Fruit fly (Drosophila melanogaster) whole organism, prepupa: ENCODE results near the gene Or22b.

Experiments
- Blimp-1 ChIP-seq: fragments of 200-800 bp; sonication (Bioruptor generic); optimal IDR thresholded peaks from 3 replicates; lab custom pipeline; 2017; ENCODE audit warnings: missing biosample characterization, missing genetic modification characterization, mild to moderate bottlenecking, moderate library complexity, missing genetic modification reagents
- CG10631 ChIP-seq: fragments of 200-800 bp; sonication (Bioruptor generic); optimal IDR thresholded peaks from 2 replicates; lab custom pipeline; 2016; ENCODE audit warnings: missing biosample characterization, missing genetic modification characterization
- CG10669 ChIP-seq: fragments of 200-800 bp; sonication (Bioruptor generic); optimal IDR thresholded peaks from 3 replicates; lab custom pipeline; 2018; ENCODE audit warnings: missing biosample characterization, mild to moderate bottlenecking, missing genetic modification characterization, moderate library complexity
- CG11762 ChIP-seq: fragments of 200-800 bp; sonication (Bioruptor generic); optimal IDR thresholded peaks from 3 replicates; lab custom pipeline; 2016; ENCODE audit warnings: missing biosample characterization, missing genetic modification characterization; ENCODE audit not compliant: insufficient read depth
- CG11902 ChIP-seq: fragments of 200-800 bp; sonication (Bioruptor generic); optimal IDR thresholded peaks from 3 replicates; lab custom pipeline; 2016; ENCODE audit warnings: missing biosample characterization, missing genetic modification characterization
- CG15336 ChIP-seq: fragments of 200-800 bp; sonication (Bioruptor generic); IDR thresholded peaks from 2 replicates; pipeline ENCODE4 v1.3.6; 2022; ENCODE audit warnings: missing biosample characterization, missing genetic modification characterization
- CG16779 ChIP-seq: fragments of 200-800 bp; sonication (Bioruptor generic); optimal IDR thresholded peaks from 3 replicates; lab custom pipeline; 2017; ENCODE audit warnings: missing biosample characterization, mild to moderate bottlenecking, missing genetic modification characterization
- CG3032 ChIP-seq: fragments of 200-800 bp; optimal IDR thresholded peaks from 2 replicates; lab custom pipeline; 2019; ENCODE audit warnings: missing biosample characterization, mild to moderate bottlenecking, missing genetic modification characterization, moderate library complexity
- CG31627 ChIP-seq: fragments of 200-800 bp; sonication (Bioruptor generic); optimal IDR thresholded peaks from 3 replicates; lab custom pipeline; 2016; ENCODE audit warnings: missing biosample characterization, missing genetic modification characterization
- CG32006 ChIP-seq: fragments of 200-800 bp; sonication (Bioruptor generic); optimal IDR thresholded peaks from 3 replicates; lab custom pipeline; 2017; ENCODE audit warnings: missing biosample characterization, mild to moderate bottlenecking, missing genetic modification characterization
- CG34406 ChIP-seq: fragments of 200-800 bp; sonication (Bioruptor generic); optimal IDR thresholded peaks from 3 replicates; lab custom pipeline; 2016; ENCODE audit warnings: missing biosample characterization, missing genetic modification characterization
- CG3919 ChIP-seq: fragments of 200-800 bp; sonication (Bioruptor generic); optimal IDR thresholded peaks from 3 replicates; lab custom pipeline; 2016; ENCODE audit warnings: missing biosample characterization, missing genetic modification characterization
- CG4318 ChIP-seq: fragments of 200-800 bp; sonication (Bioruptor generic); optimal IDR thresholded peaks from 3 replicates; lab custom pipeline; 2017; ENCODE audit warnings: missing biosample characterization, mild to moderate bottlenecking, missing genetic modification characterization
- CG6163 ChIP-seq: fragments of 200-800 bp; sonication (Bioruptor generic); IDR thresholded peaks from 3 replicates; pipeline ENCODE4 v1.3.6; 2022; ENCODE audit warnings: missing biosample characterization, missing genetic modification characterization
- CG6276 ChIP-seq: fragments of 200-800 bp; sonication (Bioruptor generic); optimal IDR thresholded peaks from 2 replicates; lab custom pipeline; 2017; ENCODE audit warnings: missing biosample characterization, mild to moderate bottlenecking, missing genetic modification characterization
- CG6792 ChIP-seq: fragments of 200-800 bp; sonication (Bioruptor generic); optimal IDR thresholded peaks from 3 replicates; lab custom pipeline; 2016; ENCODE audit warnings: missing biosample characterization, missing genetic modification characterization
- CG6808 ChIP-seq: fragments of 200-800 bp; sonication (Bioruptor generic); optimal IDR thresholded peaks from 3 replicates; lab custom pipeline; 2017; ENCODE audit warnings: missing biosample characterization, missing genetic modification characterization, mild to moderate bottlenecking, moderate library complexity, missing genetic modification reagents
- CG6854 ChIP-seq: fragments of 200-800 bp; sonication (Bioruptor generic); optimal IDR thresholded peaks from 2 replicates; lab custom pipeline; 2017; ENCODE audit warnings: missing biosample characterization, mild to moderate bottlenecking, missing genetic modification characterization
- CG7368 ChIP-seq: fragments of 200-800 bp; sonication (Bioruptor generic); optimal IDR thresholded peaks from 3 replicates; lab custom pipeline; 2016; ENCODE audit warnings: missing biosample characterization, missing genetic modification characterization
- CG8119 ChIP-seq: fragments of 200-800 bp; sonication (Bioruptor generic); IDR thresholded peaks from 3 replicates; pipeline ENCODE4 v1.3.6; 2022; ENCODE audit warnings: missing biosample characterization, missing genetic modification characterization
- CG8319 ChIP-seq: fragments of 200-800 bp; sonication (Bioruptor generic); optimal IDR thresholded peaks from 3 replicates; lab custom pipeline; 2016; ENCODE audit warnings: missing biosample characterization, missing genetic modification characterization
- CG8632 ChIP-seq: fragments of 200-800 bp; sonication (Bioruptor generic); optimal IDR thresholded peaks from 3 replicates; lab custom pipeline; 2016; ENCODE audit warnings: missing biosample characterization, missing genetic modification characterization
- CG9139 ChIP-seq: fragments of 200-800 bp; sonication (Bioruptor generic); optimal IDR thresholded peaks from 3 replicates; lab custom pipeline; 2017; ENCODE audit warnings: missing biosample characterization, mild to moderate bottlenecking, missing genetic modification characterization
- Eip75B ChIP-seq: fragments of 200-800 bp; sonication (Bioruptor generic); optimal IDR thresholded peaks from 3 replicates; lab custom pipeline; 2016; ENCODE audit warnings: missing biosample characterization, missing genetic modification characterization
- Eip78C ChIP-seq: fragments of 200-800 bp; sonication (Bioruptor generic); peaks from one replicate; lab custom pipeline; 2016; ENCODE audit warnings: missing biosample characterization, missing genetic modification characterization
- Eip93F ChIP-seq: fragments of 200-800 bp; sonication (Bioruptor generic); optimal IDR thresholded peaks from 2 replicates; lab custom pipeline; 2016; ENCODE audit warnings: missing biosample characterization, mild to moderate bottlenecking, missing genetic modification characterization
- Ets21C ChIP-seq: fragments of 200-800 bp; sonication (Bioruptor generic); optimal IDR thresholded peaks from 3 replicates; lab custom pipeline; 2016; ENCODE audit warnings: missing biosample characterization, missing genetic modification characterization
- Ets96B ChIP-seq: fragments of 200-800 bp; optimal IDR thresholded peaks from 2 replicates; lab custom pipeline; 2019; ENCODE audit warnings: missing biosample characterization, mild to moderate bottlenecking, missing genetic modification characterization, moderate library complexity
- Gug ChIP-seq: fragments of 200-800 bp; sonication (Bioruptor generic); IDR thresholded peaks from 2 replicates; pipeline ENCODE4 v1.3.6; 2022; ENCODE audit warnings: missing biosample characterization, missing genetic modification characterization
- Hr38 ChIP-seq: sonication (Bioruptor generic); optimal IDR thresholded peaks from 2 replicates; lab custom pipeline; 2016; ENCODE audit warnings: missing biosample characterization, missing genetic modification characterization
- Hr39 ChIP-seq: fragments of 200-800 bp; sonication (Bioruptor generic); optimal IDR thresholded peaks from 2 replicates; lab custom pipeline; 2016; ENCODE audit warnings: missing biosample characterization, missing genetic modification characterization
- Lpt ChIP-seq: fragments of 200-800 bp; sonication (Bioruptor generic); optimal IDR thresholded peaks from 3 replicates; lab custom pipeline; 2016; ENCODE audit warnings: missing biosample characterization, missing genetic modification characterization
- OdsH ChIP-seq: fragments of 200-800 bp; sonication (Bioruptor generic); optimal IDR thresholded peaks from 3 replicates; lab custom pipeline; 2016; ENCODE audit warnings: missing biosample characterization, missing genetic modification characterization
- Smox ChIP-seq: fragments of 200-800 bp; sonication (Bioruptor generic); optimal IDR thresholded peaks from 3 replicates; lab custom pipeline; 2016; ENCODE audit warnings: missing biosample characterization, missing genetic modification characterization
- Sox102F ChIP-seq: fragments of 200-800 bp; sonication (Bioruptor generic); optimal IDR thresholded peaks from 2 replicates; lab custom pipeline; 2016; ENCODE audit warnings: missing biosample characterization, mild to moderate bottlenecking, missing genetic modification characterization
- Sox14 ChIP-seq: fragments of 200-800 bp; sonication (Bioruptor generic); optimal IDR thresholded peaks from 3 replicates; lab custom pipeline; 2016; ENCODE audit warnings: missing biosample characterization, missing genetic modification characterization
- Sox15 ChIP-seq: fragments of 200-800 bp; sonication (Bioruptor generic); optimal IDR thresholded peaks from 3 replicates; lab custom pipeline; 2016; ENCODE audit warnings: missing biosample characterization, missing genetic modification characterization
- achi ChIP-seq: fragments of 200-800 bp; sonication (Bioruptor generic); optimal IDR thresholded peaks from 3 replicates; lab custom pipeline; 2016; ENCODE audit warnings: missing biosample characterization, missing genetic modification characterization
- acj6 ChIP-seq: fragments of 200-800 bp; sonication (Bioruptor generic); optimal IDR thresholded peaks from 3 replicates; lab custom pipeline; 2016; ENCODE audit warnings: missing biosample characterization, missing genetic modification characterization
- dsx ChIP-seq: fragments of 200-800 bp; optimal IDR thresholded peaks from 3 replicates; lab custom pipeline; 2019; ENCODE audit warnings: missing biosample characterization, mild to moderate bottlenecking, missing genetic modification characterization, moderate library complexity; ENCODE audit not compliant: poor library complexity, severe bottlenecking
- eg ChIP-seq: fragments of 200-800 bp; sonication (Bioruptor generic); IDR thresholded peaks from 3 replicates; pipeline ENCODE4 v1.3.6; 2022; ENCODE audit warnings: missing biosample characterization, missing genetic modification characterization
- fd59A ChIP-seq: fragments of 200-800 bp; sonication (Bioruptor generic); optimal IDR thresholded peaks from 2 replicates; lab custom pipeline; 2017; ENCODE audit warnings: missing biosample characterization, mild to moderate bottlenecking, missing genetic modification characterization, missing genetic modification reagents
- fd85E ChIP-seq: fragments of 200-800 bp; sonication (Bioruptor generic); optimal IDR thresholded peaks from 3 replicates; lab custom pipeline; 2016; ENCODE audit warnings: missing biosample characterization, missing genetic modification characterization
- fkh ChIP-seq: fragments of 200-800 bp; sonication (Bioruptor generic); optimal IDR thresholded peaks from 3 replicates; lab custom pipeline; 2017; ENCODE audit warnings: missing biosample characterization, mild to moderate bottlenecking, missing genetic modification characterization, moderate library complexity
- lz ChIP-seq: fragments of 200-800 bp; sonication (Bioruptor generic); optimal IDR thresholded peaks from 3 replicates; lab custom pipeline; 2016; ENCODE audit warnings: missing biosample characterization, missing genetic modification characterization
- pdm3 ChIP-seq: fragments of 200-800 bp; sonication (Bioruptor generic); optimal IDR thresholded peaks from 3 replicates; lab custom pipeline; 2016; ENCODE audit warnings: missing biosample characterization, missing genetic modification characterization
- salr ChIP-seq, 2 experiments: fragments of 200-800 bp; sonication (Bioruptor generic); optimal IDR thresholded peaks; 3 replicates each; lab custom pipeline; 2016 to 2018; ENCODE audit warnings: missing biosample characterization in 2 of 2, missing genetic modification characterization in 2 of 2, mild to moderate bottlenecking in 1 of 2
- spab ChIP-seq: fragments of 200-800 bp; sonication (Bioruptor generic); optimal IDR thresholded peaks from 2 replicates; lab custom pipeline; 2017; ENCODE audit warnings: missing biosample characterization, mild to moderate bottlenecking, missing genetic modification characterization, missing genetic modification reagents
- ss ChIP-seq, 2 experiments: fragments of 200-800 bp; sonication (Bioruptor generic); optimal IDR thresholded peaks; 2 replicates in 1 of 2; 3 replicates in 1 of 2; lab custom pipeline; 2017 to 2018; ENCODE audit warnings: mild to moderate bottlenecking in 2 of 2, missing biosample characterization in 2 of 2, missing genetic modification characterization in 2 of 2, moderate library complexity in 1 of 2
- svp ChIP-seq: fragments of 200-800 bp; sonication (Bioruptor generic); peaks from one replicate; lab custom pipeline; 2016; ENCODE audit warnings: missing biosample characterization, missing genetic modification characterization

Gene Or22b

DNA sequence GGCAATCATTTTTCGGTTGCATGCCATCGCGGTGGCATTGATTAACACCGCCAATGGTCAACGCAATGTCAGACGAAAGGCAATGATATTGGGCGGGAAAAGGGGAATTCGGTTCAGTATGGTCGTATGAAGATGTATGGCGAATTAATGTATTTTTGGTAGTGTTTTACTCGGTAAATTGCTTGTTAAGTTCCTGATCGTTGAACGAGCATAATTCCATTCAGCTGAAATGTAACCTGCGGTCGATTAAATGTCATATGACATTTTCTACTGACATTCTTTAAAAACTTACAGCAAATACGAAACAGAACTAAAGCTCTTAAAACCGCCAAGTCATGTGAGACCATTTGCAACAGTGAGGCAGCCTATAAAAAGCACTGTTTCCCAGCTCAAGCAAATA, 2.3 kb upstream of the Or22b start, which contains the start of gene Or22a:
Gene Or22a, plus strand, starts transcription at position 301 of the 400 bp plus-strand sequence.
- TF ChIP-seq Eip75B (no peak), fd85E (GFP tag; lab: Kevin White, UChicago) (no peak), Sox102F (GFP tag; lab: Kevin White, UChicago) (no peak)
- TF ChIP-seq, all 60 proteins: peak for 0

DNA sequence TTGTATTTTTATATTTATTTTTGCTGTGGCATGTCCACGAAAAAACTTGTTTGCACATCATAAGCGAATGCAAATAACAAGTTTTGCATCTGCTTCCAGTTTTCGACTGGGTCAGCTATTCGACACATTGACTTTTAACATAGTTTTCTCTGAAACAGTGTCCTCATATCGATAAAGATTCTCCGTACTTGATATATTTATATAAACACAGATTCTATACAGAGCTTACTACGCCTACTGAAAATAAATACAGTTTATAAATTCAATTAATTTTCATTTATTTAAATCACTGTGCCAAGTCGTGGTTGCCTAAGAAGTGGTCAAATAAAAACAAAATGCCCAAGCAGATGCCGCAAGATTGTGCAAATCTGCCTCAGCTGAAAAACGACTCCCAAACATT, 12.7 kb downstream of the Or22b start:
- TF ChIP-seq CG11902 (no peak), Lpt (no peak), pdm3 (GFP tag; lab: Kevin White, UChicago) (no peak), CG4318 (GFP tag; lab: Kevin White, UChicago) (no peak), achi (GFP tag; lab: Kevin White, UChicago) (no peak), Smox (GFP tag; lab: Kevin White, UChicago) (no peak), CG3919 (no peak), CG6792 (GFP tag; lab: Kevin White, UChicago) (no peak), acj6 (GFP tag; lab: Kevin White, UChicago) (no peak), fd85E (GFP tag; lab: Kevin White, UChicago) (no peak), ss (GFP tag; optimal IDR thresholded peaks at IDR 0.05; lab: Kevin White, UChicago) (no peak), svp (GFP tag; lab: Kevin White, UChicago) (no peak), CG15336 (GFP tag; lab: Robert Waterston, UW) (no peak), fkh (no peak), eg (GFP tag; lab: Robert Waterston, UW) (peak; percentile 77), Ets96B (tag; lab: Kevin White, UChicago) (no peak), Blimp-1 (no peak), Hr38 (GFP tag; lab: Kevin White, UChicago) (no peak), OdsH (GFP tag; lab: Kevin White, UChicago) (no peak), CG6163 (GFP tag; lab: Robert Waterston, UW) (0 out of 3 replicates have a peak, but pooled peaks have one; percentile 14), spab (GFP tag; lab: Kevin White, UChicago) (no peak), CG34406 (GFP tag; lab: Kevin White, UChicago) (no peak), Sox102F (GFP tag; lab: Kevin White, UChicago) (no peak), CG6808 (GFP tag; lab: Kevin White, UChicago) (no peak), CG31627 (no peak), dsx (no peak), Eip78C (GFP tag; lab: Kevin White, UChicago) (peak; percentile 18), CG6276 (GFP tag; lab: Kevin White, UChicago) (peak; percentile 62), CG6854 (GFP tag; lab: Kevin White, UChicago) (no peak), Ets21C (GFP tag; lab: Kevin White, UChicago) (no peak), CG8119 (GFP tag; lab: Robert Waterston, UW) (0 out of 3 replicates have a peak, but pooled peaks have one; percentile 16), Gug (GFP tag; lab: Robert Waterston, UW) (0 out of 2 replicates have a peak, but pooled peaks have one; percentile 8), CG11762 (GFP tag; lab: Kevin White, UChicago) (no peak), salr (GFP tag; optimal IDR thresholded peaks at IDR 0.05; lab: Kevin White, UChicago) (no peak), Sox15 (no peak), CG9139 (GFP tag; lab: Kevin White, UChicago) (no peak), Sox14 (GFP tag; lab: Kevin White, UChicago) (no peak), CG8319 (GFP tag; lab: Kevin White, UChicago) (no peak), CG16779 (tag; lab: Kevin White, UChicago) (no peak), CG7368 (GFP tag; lab: Kevin White, UChicago) (no peak), fd59A (GFP tag; lab: Kevin White, UChicago) (no peak), CG10631 (GFP tag; lab: Kevin White, UChicago) (no peak), CG32006 (peak; percentile 34), lz (GFP tag; lab: Kevin White, UChicago) (no peak), Hr39 (GFP tag; lab: Kevin White, UChicago) (no peak), CG8632 (GFP tag; lab: Kevin White, UChicago) (no peak), CG10669 (GFP tag; lab: Kevin White, UChicago) (no peak), Eip93F (no peak), CG3032 (tag; lab: Kevin White, UChicago) (no peak)
